Fruit fly (Drosophila melanogaster): ENCODE data around the gene CG42846.

CG42846 gene

DNA sequence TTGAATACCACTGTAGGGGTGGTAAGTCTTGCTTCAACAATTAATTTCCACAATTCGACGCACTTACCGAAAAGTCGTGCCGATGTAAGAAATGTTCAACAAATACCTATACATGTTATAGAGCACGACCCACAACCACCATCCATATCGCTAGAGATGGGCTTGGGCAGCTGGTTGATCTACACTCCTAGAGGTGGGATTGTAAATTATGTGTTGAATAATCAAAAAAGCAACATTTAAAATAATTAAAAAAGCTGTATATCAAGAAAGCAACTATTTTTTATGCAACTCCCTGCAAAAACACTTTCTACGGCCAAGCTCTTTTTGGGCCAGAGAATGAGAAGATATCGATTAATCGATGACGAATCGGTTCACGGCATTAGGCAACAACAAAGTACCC lies 47.2 kb downstream of the CG42846 start, which contains the start of the genes CG34140, Mkp and Mtch (continued):
- peak; percentile 91 for TF ChIP-seq gem (tag; optimal IDR thresholded peaks at IDR 0.05)
- peak; percentile 67; the same call in 1 of the 2 replicates for TF ChIP-seq wdn (GFP tag; IDR thresholded peaks at IDR 0.05)
- no peak for TF ChIP-seq CG18262 (tag; optimal IDR thresholded peaks at IDR 0.05)
- peak; percentile 95 for TF ChIP-seq CG16813 (GFP tag; IDR thresholded peaks at IDR 0.05; ENCODE audit: partially characterized antibody)
- TF ChIP-seq GATAe (GFP tag; conservative IDR thresholded peaks at IDR 0.05): no peak
- TF ChIP-seq slp2 (GFP tag; optimal IDR thresholded peaks at IDR 0.05): peak; percentile 70
- peak; percentile 81 for TF ChIP-seq NfI (GFP tag; optimal IDR thresholded peaks at IDR 0.05)
- peak; percentile 81 for TF ChIP-seq kni (GFP tag; optimal IDR thresholded peaks at IDR 0.05)
- TF ChIP-seq CG11695 (GFP tag; IDR thresholded peaks at IDR 0.05): peak; percentile 80
- TF ChIP-seq CG1024 (GFP tag; IDR thresholded peaks at IDR 0.05): peak; percentile 48; the same call in 1 of the 2 replicates
- TF ChIP-seq nmo (GFP tag; optimal IDR thresholded peaks at IDR 0.05): peak; percentile 94
- TF ChIP-seq tup (GFP tag; optimal IDR thresholded peaks at IDR 0.05): peak; percentile 84
- peak; percentile 77 for TF ChIP-seq cas (GFP tag; IDR thresholded peaks at IDR 0.05)
- peak; percentile 36; the same call in 1 of the 2 replicates for TF ChIP-seq Drgx (GFP tag; IDR thresholded peaks at IDR 0.05)
- no peak for TF ChIP-seq CG13894 (tag; optimal IDR thresholded peaks at IDR 0.05)
- peak; percentile 71 for TF ChIP-seq fd3F (GFP tag; optimal IDR thresholded peaks at IDR 0.05)
- TF ChIP-seq ham (GFP tag; IDR thresholded peaks at IDR 0.05): no peak
- TF ChIP-seq CG8359 (GFP tag; optimal IDR thresholded peaks at IDR 0.05; ENCODE audit: borderline replicate concordance): no peak
- TF ChIP-seq az2 (GFP tag; optimal IDR thresholded peaks at IDR 0.05): peak; percentile 88
- peak; percentile 88 for TF ChIP-seq CG2712 (tag; optimal IDR thresholded peaks at IDR 0.05)
- TF ChIP-seq CG2889 (GFP tag; IDR thresholded peaks at IDR 0.05): peak; percentile 70
- TF ChIP-seq Hsf (GFP tag; optimal IDR thresholded peaks at IDR 0.05): peak; percentile 89
- TF ChIP-seq tap (tag; optimal IDR thresholded peaks at IDR 0.05): no peak
- TF ChIP-seq lbe (GFP tag; optimal IDR thresholded peaks at IDR 0.05): peak; percentile 93
- TF ChIP-seq lmd (GFP tag; IDR thresholded peaks at IDR 0.05): peak; percentile 71
- TF ChIP-seq lilli (GFP tag; optimal IDR thresholded peaks at IDR 0.05): peak; percentile 96
- 0 out of 2 replicates have a peak, but pooled peaks have one; percentile 21 for TF ChIP-seq sens-2 (GFP tag; IDR thresholded peaks at IDR 0.05)
- TF ChIP-seq Dad (GFP tag; optimal IDR thresholded peaks at IDR 0.05): peak; percentile 86
- peak; percentile 74; the same call in 1 of the 2 replicates for TF ChIP-seq stc (GFP tag; IDR thresholded peaks at IDR 0.05)
- TF ChIP-seq Doc3 (GFP tag; IDR thresholded peaks at IDR 0.05; ENCODE audit: partially characterized antibody): peak; percentile 97
- TF ChIP-seq danr (GFP tag; IDR thresholded peaks at IDR 0.05): peak; percentile 76
- peak; percentile 91 for TF ChIP-seq inv (GFP tag; IDR thresholded peaks at IDR 0.05; ENCODE audit: partially characterized antibody)
- TF ChIP-seq pum (GFP tag; optimal IDR thresholded peaks at IDR 0.05): peak; percentile 89
- no peak for TF ChIP-seq h (optimal IDR thresholded peaks at IDR 0.05)
- TF ChIP-seq Dfd (GFP tag; optimal IDR thresholded peaks at IDR 0.05): no peak
- TF ChIP-seq Optix (GFP tag; IDR thresholded peaks at IDR 0.05): peak; percentile 82
- no peak for TF ChIP-seq cg (GFP tag; optimal IDR thresholded peaks at IDR 0.05)
- peak; percentile 88; the same call in 2 of the 3 replicates for TF ChIP-seq zen2 (GFP tag; IDR thresholded peaks at IDR 0.05; ENCODE audit: partially characterized antibody)
- TF ChIP-seq CG12236 (GFP tag; optimal IDR thresholded peaks at IDR 0.05): peak; percentile 63
- peak; percentile 85 for TF ChIP-seq CG16863 (GFP tag; optimal IDR thresholded peaks at IDR 0.05)
- peak; percentile 71 for TF ChIP-seq CG11398 (GFP tag; optimal IDR thresholded peaks at IDR 0.05)
- peak; percentile 76 for TF ChIP-seq esg (GFP tag; conservative IDR thresholded peaks at IDR 0.05)
- peak; percentile 94 for TF ChIP-seq CG34224 (GFP tag; IDR thresholded peaks at IDR 0.05; ENCODE audit: partially characterized antibody)
- peak; percentile 76 for TF ChIP-seq dysf (GFP tag; IDR thresholded peaks at IDR 0.05)
- TF ChIP-seq fru (optimal IDR thresholded peaks at IDR 0.05): no peak
- TF ChIP-seq lov (optimal IDR thresholded peaks at IDR 0.05): no peak
- peak; percentile 65; the same call in 1 of the 3 replicates for TF ChIP-seq lov (GFP tag; IDR thresholded peaks at IDR 0.05)
- TF ChIP-seq CG14441 (GFP tag; IDR thresholded peaks at IDR 0.05): peak; percentile 78
- no peak for TF ChIP-seq Trl (optimal IDR thresholded peaks at IDR 0.05)
- TF ChIP-seq Trl (GFP tag; optimal IDR thresholded peaks at IDR 0.05): peak; percentile 93
- peak; percentile 75 to 87 for TF ChIP-seq chif (GFP tag; optimal IDR thresholded peaks at IDR 0.05)
- TF ChIP-seq CG9876 (GFP tag; optimal IDR thresholded peaks at IDR 0.05): peak; percentile 67

Measured in whole organism, embryonic.